Fruit fly (Drosophila melanogaster): ENCODE measurements around the gene LKRSDH.

LKRSDH gene

DNA sequence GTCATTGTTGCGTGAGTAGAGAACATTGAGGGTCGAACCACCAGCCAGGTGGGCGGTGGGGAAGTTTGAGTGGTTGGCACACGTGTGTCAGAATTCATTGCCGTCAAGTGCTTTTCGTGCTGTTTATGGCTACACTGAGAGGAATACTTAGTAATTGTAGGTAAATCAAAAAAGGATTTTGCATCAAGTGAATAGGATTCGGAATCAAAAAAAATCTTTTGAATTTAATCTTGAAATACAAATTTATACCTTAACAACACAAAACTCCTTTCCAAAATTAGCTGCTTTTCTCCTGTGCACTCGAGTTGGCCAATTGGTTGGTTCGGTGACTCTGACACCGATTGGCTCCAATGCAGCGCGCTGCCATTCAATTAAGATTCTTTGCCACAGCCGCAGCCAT is 41.2 kb downstream of the LKRSDH start:
- TF ChIP-seq rgr (GFP tag; optimal IDR thresholded peaks at IDR 0.05) (no peak), HLH106 (tag; optimal IDR thresholded peaks at IDR 0.05) (no peak), brk (GFP tag; optimal IDR thresholded peaks at IDR 0.05) (no peak), Abd-B (GFP tag; optimal IDR thresholded peaks at IDR 0.05) (no peak), h (GFP tag; optimal IDR thresholded peaks at IDR 0.05) (no peak), Rel (GFP tag; optimal IDR thresholded peaks at IDR 0.05) (no peak), Rel (tag; optimal IDR thresholded peaks at IDR 0.05) (no peak)

dm6 chr2L:7753874-7754273 is 41.9 kb downstream of the LKRSDH start, which contains the start of gene CG46025:
CG46025 (plus strand) TSS chr2L:7754174.
- TF ChIP-seq h (GFP tag; optimal IDR thresholded peaks at IDR 0.05) (no peak), jim (GFP tag; optimal IDR thresholded peaks at IDR 0.05) (no peak), pan (optimal IDR thresholded peaks at IDR 0.05) (no peak), Abd-B (GFP tag; optimal IDR thresholded peaks at IDR 0.05) (no peak), Hnf4 (GFP tag; optimal IDR thresholded peaks at IDR 0.05) (no peak), Vsx2 (GFP tag; optimal IDR thresholded peaks at IDR 0.05; ENCODE audit: partially characterized antibody) (no peak), fru (GFP tag; optimal IDR thresholded peaks at IDR 0.05) (no peak), dl (GFP tag; optimal IDR thresholded peaks at IDR 0.05; ENCODE audit: insufficient read depth in 1 of 2, partially characterized antibody in 2 of 2) (no peak), br (GFP tag; optimal IDR thresholded peaks at IDR 0.05) (no peak), Sp1 (GFP tag; optimal IDR thresholded peaks at IDR 0.05) (no peak), brk (GFP tag; optimal IDR thresholded peaks at IDR 0.05) (no peak)

dm6 chr2L:7753086-7753485 is 42.7 kb downstream of the LKRSDH start, which contains the start of gene CG7203:
CG7203 (minus strand) TSS chr2L:7753186.
- TF ChIP-seq Hr78 (GFP tag; optimal IDR thresholded peaks at IDR 0.05) (no peak), usp (GFP tag; optimal IDR thresholded peaks at IDR 0.05) (no peak), Rel (GFP tag; optimal IDR thresholded peaks at IDR 0.05) (no peak), Rel (tag; optimal IDR thresholded peaks at IDR 0.05) (no peak), Mio (GFP tag; optimal IDR thresholded peaks at IDR 0.05) (no peak), Sp1 (GFP tag; optimal IDR thresholded peaks at IDR 0.05) (no peak), psq (GFP tag; optimal IDR thresholded peaks at IDR 0.05) (no peak), dmrt93B (GFP tag; optimal IDR thresholded peaks at IDR 0.05) (no peak), brk (GFP tag; optimal IDR thresholded peaks at IDR 0.05) (no peak)

dm6 chr2L:7750631-7751161 is 45.1 kb downstream of the LKRSDH start:
- no peak for TF ChIP-seq Hr78 (GFP tag; optimal IDR thresholded peaks at IDR 0.05)

dm6 chr2L:7746975-7747374 is 48.8 kb downstream of the LKRSDH start, which contains the start of gene ATPsynGL:
ATPsynGL (plus strand) TSS chr2L:7747275.
- TF ChIP-seq Jra (GFP tag; optimal IDR thresholded peaks at IDR 0.05) (no peak), dsf (GFP tag; optimal IDR thresholded peaks at IDR 0.05; ENCODE audit: borderline replicate concordance) (no peak), HLH106 (tag; optimal IDR thresholded peaks at IDR 0.05) (no peak), foxo (GFP tag; optimal IDR thresholded peaks at IDR 0.05) (no peak), Vsx2 (GFP tag; optimal IDR thresholded peaks at IDR 0.05; ENCODE audit: partially characterized antibody) (no peak), Dif (GFP tag; optimal IDR thresholded peaks at IDR 0.05; ENCODE audit: partially characterized antibody) (no peak), lola (GFP tag; optimal IDR thresholded peaks at IDR 0.05) (no peak), Rel (GFP tag; optimal IDR thresholded peaks at IDR 0.05) (no peak), Rel (tag; optimal IDR thresholded peaks at IDR 0.05) (no peak), fru (GFP tag; optimal IDR thresholded peaks at IDR 0.05) (no peak), Mio (GFP tag; optimal IDR thresholded peaks at IDR 0.05) (no peak), sv (GFP tag; optimal IDR thresholded peaks at IDR 0.05) (no peak), dmrt93B (GFP tag; optimal IDR thresholded peaks at IDR 0.05) (no peak), OdsH (GFP tag; optimal IDR thresholded peaks at IDR 0.05) (no peak), GATAd (GFP tag; optimal IDR thresholded peaks at IDR 0.05) (no peak), Hr83 (GFP tag; optimal IDR thresholded peaks at IDR 0.05; ENCODE audit: poor library complexity, severe bottlenecking) (no peak), CrebA (GFP tag; optimal IDR thresholded peaks at IDR 0.05; ENCODE audit: borderline replicate concordance) (no peak), psq (GFP tag; optimal IDR thresholded peaks at IDR 0.05) (no peak), Myc (optimal IDR thresholded peaks at IDR 0.05) (no peak), rgr (GFP tag; optimal IDR thresholded peaks at IDR 0.05) (no peak), usp (GFP tag; optimal IDR thresholded peaks at IDR 0.05) (no peak)
